Fruit fly (Drosophila melanogaster) whole organism, adult: ENCODE measurements around the gene TotF.

ENCODE experiments used
- CG11617 ChIP-seq: fragments of 200-800 bp; sonication (Bioruptor generic); optimal IDR thresholded peaks from 2 replicates; lab custom pipeline; 2017; ENCODE audit warnings: mild to moderate bottlenecking, missing biosample characterization, missing genetic modification reagents, missing genetic modification characterization
- CG12768 ChIP-seq: fragments of 200-800 bp; sonication (Bioruptor generic); optimal IDR thresholded peaks from 2 replicates; lab custom pipeline; 2017; ENCODE audit warnings: missing biosample characterization, missing genetic modification characterization, mild to moderate bottlenecking, moderate library complexity, missing genetic modification reagents
- CG14711 ChIP-seq: fragments of 200-800 bp; sonication (Bioruptor generic); optimal IDR thresholded peaks from 2 replicates; lab custom pipeline; 2018; ENCODE audit warnings: missing biosample characterization, mild to moderate bottlenecking, missing genetic modification characterization, moderate library complexity
- CG1620 ChIP-seq: fragments of 200-800 bp; sonication (Bioruptor generic); optimal IDR thresholded peaks from 2 replicates; lab custom pipeline; 2016; ENCODE audit warnings: missing biosample characterization, missing genetic modification characterization
- CG33017 ChIP-seq: fragments of 200-800 bp; sonication (Bioruptor generic); optimal IDR thresholded peaks from 2 replicates; lab custom pipeline; 2018; ENCODE audit warnings: missing biosample characterization, mild to moderate bottlenecking, missing genetic modification characterization, moderate library complexity
- CG5204 ChIP-seq: fragments of 200-800 bp; sonication (Bioruptor generic); optimal IDR thresholded peaks from 2 replicates; lab custom pipeline; 2016; ENCODE audit warnings: missing biosample characterization, missing genetic modification characterization
- CG7045 ChIP-seq: fragments of 200-800 bp; sonication (Bioruptor generic); optimal IDR thresholded peaks from 2 replicates; lab custom pipeline; 2017; ENCODE audit warnings: missing biosample characterization, mild to moderate bottlenecking, missing genetic modification characterization
- CG7101 ChIP-seq: fragments of 200-800 bp; sonication (Bioruptor generic); optimal IDR thresholded peaks from 2 replicates; lab custom pipeline; 2018; ENCODE audit warnings: missing biosample characterization, mild to moderate bottlenecking, missing genetic modification characterization, moderate library complexity
- Clk ChIP-seq: fragments of 200-800 bp; sonication (Bioruptor generic); optimal IDR thresholded peaks from 2 replicates; lab custom pipeline; 2017; ENCODE audit warnings: missing biosample characterization, missing genetic modification characterization
- Crg-1 ChIP-seq: fragments of 200-800 bp; sonication (Bioruptor generic); optimal IDR thresholded peaks from 2 replicates; lab custom pipeline; 2016; ENCODE audit warnings: missing biosample characterization, missing genetic modification characterization
- Hr96 ChIP-seq: fragments of 200-800 bp; sonication (Bioruptor generic); optimal IDR thresholded peaks from 2 replicates; lab custom pipeline; 2016; ENCODE audit warnings: missing biosample characterization, missing genetic modification characterization
- Mnt ChIP-seq: fragments of 200-800 bp; sonication (Bioruptor generic); optimal IDR thresholded peaks from 2 replicates; lab custom pipeline; 2016; ENCODE audit warnings: missing biosample characterization, mild to moderate bottlenecking, missing genetic modification characterization
- bab1 ChIP-seq: fragments of 200-800 bp; sonication (Bioruptor generic); optimal IDR thresholded peaks from 3 replicates; lab custom pipeline; 2019; ENCODE audit warnings: missing biosample characterization, mild to moderate bottlenecking, missing genetic modification characterization, moderate library complexity
- cic ChIP-seq: fragments of 200-800 bp; sonication (Bioruptor generic); optimal IDR thresholded peaks from 2 replicates; lab custom pipeline; 2017; ENCODE audit warnings: missing biosample characterization, mild to moderate bottlenecking, missing genetic modification characterization, moderate library complexity
- cnc ChIP-seq, 2 experiments: fragments of >200 bp; optimal IDR thresholded peaks; 2 replicates each; lab custom pipeline; 2017
- kay ChIP-seq: fragments of 200-800 bp; sonication (Bioruptor generic); peaks from one replicate; lab custom pipeline; 2016; ENCODE audit warnings: missing biosample characterization, missing genetic modification characterization, borderline replicate concordance
- ovo ChIP-seq: fragments of 200-800 bp; sonication (Bioruptor generic); optimal IDR thresholded peaks from 2 replicates; lab custom pipeline; 2016; ENCODE audit warnings: missing biosample characterization, missing genetic modification characterization
- pad ChIP-seq: fragments of 200-800 bp; sonication (Bioruptor generic); optimal IDR thresholded peaks from 3 replicates; lab custom pipeline; 2017; ENCODE audit warnings: missing biosample characterization, missing genetic modification characterization, mild to moderate bottlenecking, moderate library complexity, missing genetic modification reagents
- tj ChIP-seq: fragments of 200-800 bp; sonication (Bioruptor generic); optimal IDR thresholded peaks from 3 replicates; lab custom pipeline; 2017; ENCODE audit warnings: missing biosample characterization, mild to moderate bottlenecking, missing genetic modification characterization, moderate library complexity
- toe ChIP-seq: fragments of 200-800 bp; sonication (Bioruptor generic); optimal IDR thresholded peaks from 2 replicates; lab custom pipeline; 2016; ENCODE audit warnings: missing biosample characterization, missing genetic modification characterization

TotF gene

dm6 chr2L:19892450-19892849 lies 19.7 kb downstream of the TotF start, which contains the start of gene CG10481:
TSS of gene CG10481 (minus strand) at chr2L:19892550.
- TF ChIP-seq Hr96 (GFP tag; lab: Kevin White, UChicago) (no peak), CG14711 (tag; lab: Kevin White, UChicago) (no peak), toe (no peak), kay (GFP tag; lab: Kevin White, UChicago) (no peak), pad (GFP tag; lab: Kevin White, UChicago) (no peak), tj (GFP tag; lab: Kevin White, UChicago) (no peak), CG7045 (GFP tag; lab: Kevin White, UChicago) (no peak), CG5204 (GFP tag; lab: Kevin White, UChicago) (no peak), Mnt (GFP tag; lab: Kevin White, UChicago) (no peak), CG1620 (GFP tag; lab: Kevin White, UChicago) (no peak), ovo (GFP tag; lab: Kevin White, UChicago) (no peak), Crg-1 (GFP tag; lab: Kevin White, UChicago) (no peak), CG7101 (tag; lab: Kevin White, UChicago) (no peak), CG12768 (GFP tag; lab: Kevin White, UChicago) (no peak), Clk (no peak), cic (GFP tag; lab: Kevin White, UChicago) (no peak), CG11617 (GFP tag; lab: Kevin White, UChicago) (no peak)

DNA sequence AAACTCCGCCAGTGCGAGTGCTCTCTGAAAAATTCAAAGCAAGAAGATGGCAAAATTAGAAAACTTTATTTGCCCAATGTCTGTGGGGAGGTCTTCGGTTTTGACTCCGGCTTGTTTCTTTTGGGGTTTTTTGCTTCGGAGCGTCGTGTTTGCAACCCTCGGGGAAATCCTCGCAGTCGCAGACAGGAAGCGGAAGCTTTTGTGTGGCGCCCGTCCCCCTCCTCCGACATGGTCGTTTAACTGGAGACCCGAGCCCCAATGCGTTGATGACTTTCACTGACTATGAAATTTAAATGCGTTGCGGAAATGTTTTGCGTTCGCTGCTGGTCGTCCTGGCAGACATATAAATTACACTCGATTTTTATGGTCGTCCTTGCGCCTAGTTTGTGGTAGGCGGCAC lies 23.8 kb downstream of the TotF start:
- TF ChIP-seq kay (GFP tag; lab: Kevin White, UChicago) (no peak), ovo (GFP tag; lab: Kevin White, UChicago) (no peak), CG14711 (tag; lab: Kevin White, UChicago) (no peak), tj (GFP tag; lab: Kevin White, UChicago) (no peak), CG5204 (GFP tag; lab: Kevin White, UChicago) (no peak), CG7101 (tag; lab: Kevin White, UChicago) (no peak), CG12768 (GFP tag; lab: Kevin White, UChicago) (no peak), Hr96 (GFP tag; lab: Kevin White, UChicago) (no peak), bab1 (GFP tag; lab: Kevin White, UChicago) (no peak), CG7045 (GFP tag; lab: Kevin White, UChicago) (no peak), toe (no peak), Mnt (GFP tag; lab: Kevin White, UChicago) (no peak), Crg-1 (GFP tag; lab: Kevin White, UChicago) (no peak), CG33017 (tag; lab: Kevin White, UChicago) (no peak), Clk (no peak)

- no peak for TF ChIP-seq ovo (GFP tag; lab: Kevin White, UChicago)
- no peak for TF ChIP-seq CG11617 (GFP tag; lab: Kevin White, UChicago)
- TF ChIP-seq CG7101 (tag; lab: Kevin White, UChicago): peak; percentile 37
- TF ChIP-seq kay (GFP tag; lab: Kevin White, UChicago): no peak
- peak; percentile 25 for TF ChIP-seq bab1 (GFP tag; lab: Kevin White, UChicago)
- TF ChIP-seq Mnt (GFP tag; lab: Kevin White, UChicago): no peak
- TF ChIP-seq CG14711 (tag; lab: Kevin White, UChicago): peak; percentile 21
- peak; percentile 29 for TF ChIP-seq pad (GFP tag; lab: Kevin White, UChicago)
- no peak for TF ChIP-seq Crg-1 (GFP tag; lab: Kevin White, UChicago)
- peak; percentile 54 for TF ChIP-seq toe
- no peak for TF ChIP-seq cic (GFP tag; lab: Kevin White, UChicago)
- no peak for TF ChIP-seq cnc (optimal IDR thresholded peaks at IDR 0.05; lab: Kevin White, UChicago)
- TF ChIP-seq CG12768 (GFP tag; lab: Kevin White, UChicago): no peak
- peak; percentile 62 for TF ChIP-seq tj (GFP tag; lab: Kevin White, UChicago)
- TF ChIP-seq CG7045 (GFP tag; lab: Kevin White, UChicago): no peak
- TF ChIP-seq CG33017 (tag; lab: Kevin White, UChicago): no peak
- TF ChIP-seq CG5204 (GFP tag; lab: Kevin White, UChicago): peak; percentile 19
- TF ChIP-seq Clk: no peak
- TF ChIP-seq Hr96 (GFP tag; lab: Kevin White, UChicago): no peak
- peak; percentile 66 for TF ChIP-seq CG1620 (GFP tag; lab: Kevin White, UChicago)
These were observed 24.7 kb downstream of the TotF start for dm6 chr2L:19887468-19887867.

DNA sequence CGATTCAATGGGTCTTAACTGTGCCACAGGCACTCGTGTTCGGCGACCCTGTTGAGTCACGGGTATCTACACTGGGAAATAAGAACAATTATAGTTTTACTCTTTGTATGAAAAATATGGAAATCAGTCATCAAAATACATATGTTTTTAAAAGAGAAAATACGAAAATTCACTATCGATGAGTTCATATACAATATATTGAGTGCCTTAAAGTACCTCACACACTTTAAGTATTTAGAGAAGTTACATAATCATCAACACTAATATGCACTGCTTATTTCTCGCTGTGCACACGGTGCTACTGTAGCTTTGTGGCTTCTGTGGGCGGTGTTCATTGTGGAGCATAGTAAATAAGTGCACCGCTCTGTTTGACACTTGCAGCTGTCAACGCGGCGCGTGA lies 27.7 kb downstream of the TotF start:
- TF ChIP-seq CG11617 (GFP tag; lab: Kevin White, UChicago): no peak
- no peak for TF ChIP-seq Hr96 (GFP tag; lab: Kevin White, UChicago)
- no peak for TF ChIP-seq Clk

DNA sequence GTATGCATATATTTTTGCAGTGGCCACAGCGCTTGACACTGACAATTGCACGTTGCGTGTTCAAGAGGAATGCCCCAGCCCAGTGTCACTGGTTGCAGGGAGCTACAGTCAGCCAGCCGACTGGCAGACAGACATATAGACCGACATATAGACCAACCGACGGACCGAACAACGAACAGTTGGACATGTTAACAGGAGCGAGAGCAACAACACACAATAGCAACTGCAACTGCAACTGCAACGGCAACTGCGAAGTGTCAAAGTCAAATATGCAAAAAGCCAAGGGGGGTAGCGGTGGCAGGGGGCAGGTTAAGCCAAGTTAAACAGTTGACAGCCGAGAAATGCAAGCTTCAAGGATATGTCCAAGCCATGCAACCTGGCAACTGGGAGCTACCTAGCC lies 37.2 kb downstream of the TotF start:
- TF ChIP-seq tj (GFP tag; lab: Kevin White, UChicago) (no peak), CG1620 (GFP tag; lab: Kevin White, UChicago) (no peak), ovo (GFP tag; lab: Kevin White, UChicago) (no peak), toe (no peak), pad (GFP tag; lab: Kevin White, UChicago) (no peak), CG7101 (tag; lab: Kevin White, UChicago) (no peak), CG7045 (GFP tag; lab: Kevin White, UChicago) (no peak)

DNA sequence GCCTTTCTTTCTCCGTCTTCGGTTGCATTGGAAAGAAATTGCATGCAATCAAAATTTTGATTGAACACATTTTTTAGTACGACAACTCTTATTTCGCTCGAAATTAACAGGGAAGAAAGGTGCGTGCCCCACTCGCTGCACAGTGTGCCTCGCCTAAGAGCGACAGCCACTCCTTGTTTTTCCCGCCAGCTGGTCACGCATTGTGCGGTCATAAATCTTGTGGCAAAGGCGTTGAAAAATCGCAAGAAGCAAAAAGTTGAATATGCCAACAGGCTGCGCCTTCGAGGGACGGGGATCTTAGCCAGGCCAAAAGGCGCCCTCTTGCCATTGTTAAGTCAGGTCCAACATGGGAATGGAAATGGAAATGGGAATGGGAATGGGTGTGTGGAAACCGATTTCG lies 40.1 kb downstream of the TotF start:
- TF ChIP-seq CG11617 (GFP tag; lab: Kevin White, UChicago) (no peak), Hr96 (GFP tag; lab: Kevin White, UChicago) (no peak), tj (GFP tag; lab: Kevin White, UChicago) (no peak), ovo (GFP tag; lab: Kevin White, UChicago) (no peak), kay (GFP tag; lab: Kevin White, UChicago) (no peak), cnc (optimal IDR thresholded peaks at IDR 0.05; lab: Kevin White, UChicago) (no peak), toe (no peak), CG14711 (tag; lab: Kevin White, UChicago) (no peak), CG5204 (GFP tag; lab: Kevin White, UChicago) (no peak), CG7045 (GFP tag; lab: Kevin White, UChicago) (no peak), Clk (no peak)
